Fruit fly (Drosophila melanogaster): ENCODE data around the gene CG14147.
A peak's percentile ranks its signal among the peaks of the same experiment; 100 is the strongest.

Gene CG14147

DNA sequence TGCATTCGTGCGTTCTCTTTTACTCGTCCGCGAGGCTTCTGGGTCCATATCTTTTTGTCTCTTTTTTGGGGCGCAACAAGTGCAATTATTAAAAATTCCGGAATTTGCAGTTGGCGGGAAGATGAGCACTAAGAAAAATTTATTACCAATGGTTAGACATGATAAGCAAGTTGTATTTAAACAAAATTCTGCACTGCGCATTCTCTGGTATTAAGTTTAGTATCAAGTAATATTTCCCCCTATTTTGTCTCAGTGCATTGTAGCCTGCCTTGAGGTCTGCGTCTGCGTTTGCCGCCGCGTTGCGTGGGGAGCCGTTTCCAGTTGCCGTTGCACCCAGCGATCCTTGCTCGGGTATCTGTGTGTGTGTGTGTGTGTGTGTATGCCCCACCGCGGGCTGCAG is 32.1 kb upstream of the CG14147 start (continued):
- TF ChIP-seq OdsH (GFP tag; optimal IDR thresholded peaks at IDR 0.05), result peak; percentile 40
- TF ChIP-seq vri (GFP tag; optimal IDR thresholded peaks at IDR 0.05), result peak; percentile 67
- peak; percentile 63 for TF ChIP-seq Sox14 (GFP tag; optimal IDR thresholded peaks at IDR 0.05)
- TF ChIP-seq CG4318 (GFP tag; optimal IDR thresholded peaks at IDR 0.05), result no peak
- peak; percentile 76 for TF ChIP-seq CG7368 (GFP tag; optimal IDR thresholded peaks at IDR 0.05)
- TF ChIP-seq topi (GFP tag; optimal IDR thresholded peaks at IDR 0.05), result peak; percentile 80
- peak; percentile 71 for TF ChIP-seq Smox (GFP tag; optimal IDR thresholded peaks at IDR 0.05)
- peak; percentile 39 for TF ChIP-seq Blimp-1 (GFP tag; optimal IDR thresholded peaks at IDR 0.05)
- peak; percentile 64 for TF ChIP-seq dsx (GFP tag; optimal IDR thresholded peaks at IDR 0.05; ENCODE audit: poor library complexity, severe bottlenecking)
- no peak for TF ChIP-seq CG11294 (GFP tag; IDR thresholded peaks at IDR 0.05)
- peak; percentile 58 for TF ChIP-seq CG10631 (GFP tag; optimal IDR thresholded peaks at IDR 0.05)
- TF ChIP-seq Eip75B (GFP tag; optimal IDR thresholded peaks at IDR 0.05), result peak; percentile 81

DNA sequence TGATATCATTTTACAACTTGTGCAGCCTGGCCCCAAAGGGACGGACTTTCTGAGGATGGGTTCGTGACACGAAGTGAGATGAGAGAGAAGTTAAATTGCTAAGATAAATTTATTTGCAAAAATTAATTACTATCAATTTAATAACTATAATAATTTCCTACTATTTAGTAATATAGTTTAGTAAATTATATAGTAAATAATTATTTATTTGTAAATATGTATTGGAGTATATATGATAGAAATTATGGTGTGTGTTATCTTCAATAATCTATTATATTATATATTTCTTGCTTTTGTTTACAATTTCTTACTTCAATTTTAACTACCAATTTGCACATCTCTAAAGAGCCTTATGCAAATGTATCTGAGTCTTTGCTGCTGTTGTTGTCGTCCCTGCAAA is 29.9 kb upstream of the CG14147 start:
- TF ChIP-seq Sox15 (GFP tag; optimal IDR thresholded peaks at IDR 0.05) (no peak), CG9139 (GFP tag; optimal IDR thresholded peaks at IDR 0.05) (peak; percentile 58), CG8119 (GFP tag; IDR thresholded peaks at IDR 0.05) (no peak), Eip93F (GFP tag; optimal IDR thresholded peaks at IDR 0.05) (no peak), salr (GFP tag; optimal IDR thresholded peaks at IDR 0.05) (peak in 1 of 2 experiments; percentile 41), CG10631 (GFP tag; optimal IDR thresholded peaks at IDR 0.05) (peak; percentile 61), CG31627 (GFP tag; optimal IDR thresholded peaks at IDR 0.05) (no peak), Hr39 (GFP tag; optimal IDR thresholded peaks at IDR 0.05) (no peak), ss (GFP tag; optimal IDR thresholded peaks at IDR 0.05) (peak; percentile 51 to 64), fd59A (GFP tag; optimal IDR thresholded peaks at IDR 0.05) (no peak), achi (GFP tag; optimal IDR thresholded peaks at IDR 0.05) (peak; percentile 60), Ets96B (tag; optimal IDR thresholded peaks at IDR 0.05) (peak; percentile 60), CG15336 (GFP tag; IDR thresholded peaks at IDR 0.05) (no peak), svp (GFP tag) (peak; percentile 39), CG7368 (GFP tag; optimal IDR thresholded peaks at IDR 0.05) (no peak), CG6163 (GFP tag; IDR thresholded peaks at IDR 0.05) (no peak), spab (GFP tag; optimal IDR thresholded peaks at IDR 0.05) (peak; percentile 1), topi (GFP tag; optimal IDR thresholded peaks at IDR 0.05) (no peak), dac (GFP tag; optimal IDR thresholded peaks at IDR 0.05) (no peak), Lpt (GFP tag; optimal IDR thresholded peaks at IDR 0.05) (no peak), CG6276 (GFP tag; optimal IDR thresholded peaks at IDR 0.05) (no peak), net (GFP tag; optimal IDR thresholded peaks at IDR 0.05) (peak; percentile 29), eg (GFP tag; IDR thresholded peaks at IDR 0.05) (no peak), CG32006 (GFP tag; optimal IDR thresholded peaks at IDR 0.05) (no peak), esn (GFP tag; optimal IDR thresholded peaks at IDR 0.05) (peak; percentile 61), Eip78C (GFP tag) (peak; percentile 79), CG6792 (GFP tag; optimal IDR thresholded peaks at IDR 0.05) (peak; percentile 29), CG6808 (GFP tag; optimal IDR thresholded peaks at IDR 0.05) (peak; percentile 62), Eip75B (GFP tag; optimal IDR thresholded peaks at IDR 0.05) (no peak), CG16779 (tag; optimal IDR thresholded peaks at IDR 0.05) (no peak), dsx (GFP tag; optimal IDR thresholded peaks at IDR 0.05; ENCODE audit: poor library complexity, severe bottlenecking) (peak; percentile 68), CG3919 (GFP tag; optimal IDR thresholded peaks at IDR 0.05) (peak; percentile 11), CG34406 (GFP tag; optimal IDR thresholded peaks at IDR 0.05) (peak; percentile 68), Hr4 (GFP tag; optimal IDR thresholded peaks at IDR 0.05) (no peak), CG1621 (tag; optimal IDR thresholded peaks at IDR 0.05) (no peak), Sox102F (GFP tag; optimal IDR thresholded peaks at IDR 0.05) (peak; percentile 24), Smox (GFP tag; optimal IDR thresholded peaks at IDR 0.05) (no peak), CG10669 (GFP tag; optimal IDR thresholded peaks at IDR 0.05) (no peak), CG8632 (GFP tag; optimal IDR thresholded peaks at IDR 0.05) (peak; percentile 63), CG6854 (GFP tag; optimal IDR thresholded peaks at IDR 0.05) (no peak), CG11762 (GFP tag; optimal IDR thresholded peaks at IDR 0.05; ENCODE audit: insufficient read depth) (no peak), OdsH (GFP tag; optimal IDR thresholded peaks at IDR 0.05) (peak; percentile 35), acj6 (GFP tag; optimal IDR thresholded peaks at IDR 0.05) (peak; percentile 49), fd85E (GFP tag; optimal IDR thresholded peaks at IDR 0.05) (no peak), Sox14 (GFP tag; optimal IDR thresholded peaks at IDR 0.05) (no peak)

Measured in whole organism, prepupa.